Worm (Caenorhabditis elegans) whole organism, early embryonic: ENCODE measurements around the gene eps-8.
"Not testable (repeated sequence)": the region's sequence is repeated elsewhere in the genome, so short reads cannot be mapped to it uniquely, and the experiment has no call there.

Experiments
- B0310.2 ChIP-seq: sonication (generic microtip); optimal IDR thresholded peaks from 2 replicates; lab custom pipeline; 2016; ENCODE audit warnings: mild to moderate bottlenecking, missing genetic modification characterization, missing compliant biosample characterization
- F13C5.2 ChIP-seq: sonication (generic microtip); optimal IDR thresholded peaks from 2 replicates; lab custom pipeline; 2017; ENCODE audit warnings: mild to moderate bottlenecking, missing genetic modification characterization, inconsistent platforms, missing compliant biosample characterization
- aly-1 ChIP-seq: sonication (generic microtip); optimal IDR thresholded peaks from 2 replicates; lab custom pipeline; 2016; ENCODE audit warnings: missing genetic modification characterization, missing compliant biosample characterization
- ama-1 ChIP-seq: fragments of 150-350 bp; optimal IDR thresholded peaks from 2 replicates; lab custom pipeline; 2014
- ceh-13 ChIP-seq: fragments of 200-800 bp; sonication (Bioruptor generic); optimal IDR thresholded peaks from 2 replicates; lab custom pipeline; 2018; ENCODE audit warnings: mild to moderate bottlenecking, missing genetic modification characterization, missing compliant biosample characterization
- ceh-36 ChIP-seq: sonication (generic microtip); optimal IDR thresholded peaks from 2 replicates; lab custom pipeline; 2016; ENCODE audit warnings: missing genetic modification characterization, inconsistent platforms, missing compliant biosample characterization
- ets-7 ChIP-seq: sonication (generic microtip); optimal IDR thresholded peaks from 2 replicates; lab custom pipeline; 2016; ENCODE audit warnings: missing genotype, missing genetic modification characterization, missing compliant biosample characterization
- flt-1 ChIP-seq: fragments of 200-800 bp; sonication (Bioruptor generic); IDR thresholded peaks from 2 replicates; pipeline ENCODE4 v1.3.6; 2022; ENCODE audit warnings: missing genetic modification characterization, missing compliant biosample characterization
- hmbx-1 ChIP-seq: sonication (generic microtip); optimal IDR thresholded peaks from 2 replicates; lab custom pipeline; 2016; ENCODE audit warnings: mild to moderate bottlenecking, missing genetic modification characterization, missing compliant biosample characterization
- hmg-4 ChIP-seq: fragments of 200-800 bp; sonication (Bioruptor generic); optimal IDR thresholded peaks from 2 replicates; lab custom pipeline; 2018; ENCODE audit warnings: mild to moderate bottlenecking, missing genetic modification characterization, missing compliant biosample characterization
- hnd-1 ChIP-seq: sonication (generic microtip); optimal IDR thresholded peaks from 2 replicates; lab custom pipeline; 2016; ENCODE audit warnings: missing genetic modification characterization, missing compliant biosample characterization
- pes-1 ChIP-seq: fragments of 200-800 bp; sonication (Bioruptor generic); IDR thresholded peaks from 2 replicates; pipeline ENCODE4 v1.3.6; 2022; ENCODE audit warnings: missing genetic modification reagents, missing genetic modification characterization, missing compliant biosample characterization
- scrt-1 ChIP-seq: fragments of 200-800 bp; sonication (Bioruptor generic); IDR thresholded peaks from 2 replicates; pipeline ENCODE4 v1.3.6; 2022; ENCODE audit warnings: missing genetic modification characterization, missing compliant biosample characterization
- sea-1 ChIP-seq: fragments of 200-800 bp; sonication (Bioruptor generic); conservative IDR thresholded peaks from 2 replicates; pipeline ENCODE4 v1.3.6; 2022; ENCODE audit warnings: missing genetic modification characterization, missing compliant biosample characterization
- tbx-11 ChIP-seq: fragments of 200-800 bp; sonication (Bioruptor generic); IDR thresholded peaks from 2 replicates; pipeline ENCODE4 v1.3.6; 2022; ENCODE audit warnings: missing genetic modification characterization, missing compliant biosample characterization
- tbx-37 ChIP-seq: fragments of 200-800 bp; sonication (Bioruptor generic); conservative IDR thresholded peaks from 2 replicates; pipeline ENCODE4 v1.3.6; 2022; ENCODE audit warnings: missing genetic modification reagents, missing genetic modification characterization, missing compliant biosample characterization
- tra-4 ChIP-seq: sonication (generic microtip); optimal IDR thresholded peaks from 2 replicates; lab custom pipeline; 2017; ENCODE audit warnings: missing genetic modification characterization, missing compliant biosample characterization

eps-8 gene

DNA sequence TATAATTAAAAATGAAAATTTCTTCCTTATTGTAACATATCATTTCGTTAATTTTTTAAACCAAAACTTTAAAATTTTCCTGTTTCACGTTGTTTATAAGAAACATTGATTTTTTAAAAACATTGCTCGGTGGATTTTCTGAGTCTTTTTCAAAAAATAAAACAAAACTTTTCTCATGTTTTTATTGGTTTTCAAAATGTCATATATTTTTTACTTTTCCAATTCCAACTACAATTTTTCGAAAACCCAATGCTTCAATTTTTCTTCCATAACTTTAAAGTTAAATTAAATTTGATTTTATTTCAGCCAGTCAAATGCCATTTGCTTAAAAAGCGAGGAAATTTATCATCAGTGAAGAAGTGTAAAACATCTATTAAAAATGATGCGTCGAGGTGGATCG, at the start of gene eps-8:
Gene eps-8, plus strand, starts transcription at position 301 of the 400 bp plus-strand sequence.
- TF ChIP-seq hnd-1, result no peak

ce11 chrIV:14833537-14833936, 45.7 kb upstream of the eps-8 start:
- no peak for TF ChIP-seq hmg-4
- no peak for TF ChIP-seq hmbx-1 (tag; lab: Kevin White, UChicago)
- TF ChIP-seq tra-4 (tag; lab: Kevin White, UChicago), result no peak
- TF ChIP-seq ama-1 (lab: Kevin White, UChicago), result no peak
- no peak for TF ChIP-seq aly-1
- TF ChIP-seq F13C5.2 (tag; lab: Kevin White, UChicago), result no peak
- TF ChIP-seq ets-7 (tag; lab: Kevin White, UChicago), result no peak
- TF ChIP-seq B0310.2, result no peak
- TF ChIP-seq scrt-1 (GFP tag; lab: Robert Waterston, UW), result no peak
- no peak for TF ChIP-seq tbx-11 (GFP tag; lab: Robert Waterston, UW)
- TF ChIP-seq hnd-1, result no peak
- TF ChIP-seq ceh-13 (GFP tag; lab: Kevin White, UChicago), result no peak
- TF ChIP-seq pes-1 (GFP tag; lab: Robert Waterston, UW), result no peak
- no peak for TF ChIP-seq ceh-36 (tag; lab: Kevin White, UChicago)
- no peak for TF ChIP-seq flt-1

ce11 chrIV:14836885-14837284, 42.4 kb upstream of the eps-8 start, which contains the start of gene Y57G11C.22:
Gene Y57G11C.22 (plus strand): TSS chrIV:14837211.
- no peak for TF ChIP-seq scrt-1 (GFP tag; lab: Robert Waterston, UW)
- TF ChIP-seq hnd-1, result no peak
- TF ChIP-seq hmbx-1 (tag; lab: Kevin White, UChicago), result no peak
- no peak for TF ChIP-seq tbx-37 (GFP tag; lab: Robert Waterston, UW)
- TF ChIP-seq tra-4 (tag; lab: Kevin White, UChicago), result no peak
- no peak for TF ChIP-seq flt-1
- TF ChIP-seq tbx-11 (GFP tag; lab: Robert Waterston, UW), result no peak
- TF ChIP-seq ceh-13 (GFP tag; lab: Kevin White, UChicago), result no peak
- TF ChIP-seq ceh-36 (tag; lab: Kevin White, UChicago), result no peak
- TF ChIP-seq ets-7 (tag; lab: Kevin White, UChicago), result no peak
- TF ChIP-seq F13C5.2 (tag; lab: Kevin White, UChicago), result no peak
- no peak for TF ChIP-seq B0310.2
- TF ChIP-seq sea-1 (GFP tag; lab: Robert Waterston, UW), result no peak
- TF ChIP-seq pes-1 (GFP tag; lab: Robert Waterston, UW), result no peak
- TF ChIP-seq ama-1 (lab: Kevin White, UChicago), result no peak
- TF ChIP-seq hmg-4, result no peak
- no peak for TF ChIP-seq aly-1

- TF ChIP-seq aly-1 (peak; percentile 69), pes-1 (GFP tag; lab: Robert Waterston, UW) (peak; percentile 86), ceh-36 (tag; lab: Kevin White, UChicago) (peak; percentile 62), hnd-1 (peak; percentile 64), hmbx-1 (tag; lab: Kevin White, UChicago) (peak; percentile 25), scrt-1 (GFP tag; lab: Robert Waterston, UW) (no peak; the same call in 1 of the 2 replicates), sea-1 (GFP tag; lab: Robert Waterston, UW) (no peak; the same call in 1 of the 2 replicates), tra-4 (tag; lab: Kevin White, UChicago) (peak; percentile 23), ets-7 (tag; lab: Kevin White, UChicago) (peak; percentile 42), flt-1 (peak; percentile 80), hmg-4 (no peak), tbx-37 (GFP tag; lab: Robert Waterston, UW) (peak; percentile 73), F13C5.2 (tag; lab: Kevin White, UChicago) (peak; percentile 71), tbx-11 (GFP tag; lab: Robert Waterston, UW) (peak; percentile 88), B0310.2 (peak; percentile 30), ama-1 (lab: Kevin White, UChicago) (no peak), ceh-13 (GFP tag; lab: Kevin White, UChicago) (peak; percentile 56)
Observed at ce11 chrIV:14838095-14838494, 41.2 kb upstream of the eps-8 start.

ce11 chrIV:14843062-14843461, 36.2 kb upstream of the eps-8 start, which contains the start of gene Y57G11C.20:
Gene Y57G11C.20 (plus strand): TSS chrIV:14843362.
- not testable (repeated sequence) for TF ChIP-seq hnd-1; F13C5.2 (tag; lab: Kevin White, UChicago); ama-1 (lab: Kevin White, UChicago)

- TF ChIP-seq sea-1 (GFP tag; lab: Robert Waterston, UW) (no peak), ceh-13 (GFP tag; lab: Kevin White, UChicago) (no peak), pes-1 (GFP tag; lab: Robert Waterston, UW) (no peak), aly-1 (no peak), B0310.2 (no peak), tra-4 (tag; lab: Kevin White, UChicago) (no peak), tbx-11 (GFP tag; lab: Robert Waterston, UW) (no peak), flt-1 (no peak), ceh-36 (tag; lab: Kevin White, UChicago) (no peak), tbx-37 (GFP tag; lab: Robert Waterston, UW) (no peak), ets-7 (tag; lab: Kevin White, UChicago) (no peak)
Observed at ce11 chrIV:14853703-14854102, 25.6 kb upstream of the eps-8 start, which contains the start of gene Y57G11C.52. Gene Y57G11C.52 (plus strand): TSS chrIV:14854003.

- TF ChIP-seq pes-1 (GFP tag; lab: Robert Waterston, UW) (no peak), hmbx-1 (tag; lab: Kevin White, UChicago) (no peak), ceh-13 (GFP tag; lab: Kevin White, UChicago) (no peak), sea-1 (GFP tag; lab: Robert Waterston, UW) (no peak), ama-1 (lab: Kevin White, UChicago) (no peak), B0310.2 (no peak), ceh-36 (tag; lab: Kevin White, UChicago) (no peak), tra-4 (tag; lab: Kevin White, UChicago) (no peak), ets-7 (tag; lab: Kevin White, UChicago) (no peak), flt-1 (no peak), scrt-1 (GFP tag; lab: Robert Waterston, UW) (no peak), F13C5.2 (tag; lab: Kevin White, UChicago) (no peak), hmg-4 (no peak), hnd-1 (no peak), tbx-37 (GFP tag; lab: Robert Waterston, UW) (no peak), tbx-11 (GFP tag; lab: Robert Waterston, UW) (no peak)
Observed at ce11 chrIV:14861691-14862090, 17.6 kb upstream of the eps-8 start, which contains the start of gene Y57G11C.23. Gene Y57G11C.23 (minus strand): TSS chrIV:14861791.
